Worm (Caenorhabditis elegans): ENCODE results near the gene T01C1.4.

- TF ChIP-seq him-1 (tag; optimal IDR thresholded peaks at IDR 0.05) (no peak), dao-5 (tag; optimal IDR thresholded peaks at IDR 0.05) (no peak), W03F9.2 (tag; optimal IDR thresholded peaks at IDR 0.05) (peak; percentile 13)
Measured at ce11 chrX:10731837-10732236, 14.9 kb upstream of the T01C1.4 start.
